Fruit fly (Drosophila melanogaster): Measurements from ENCODE around the gene defl.

Gene defl

DNA sequence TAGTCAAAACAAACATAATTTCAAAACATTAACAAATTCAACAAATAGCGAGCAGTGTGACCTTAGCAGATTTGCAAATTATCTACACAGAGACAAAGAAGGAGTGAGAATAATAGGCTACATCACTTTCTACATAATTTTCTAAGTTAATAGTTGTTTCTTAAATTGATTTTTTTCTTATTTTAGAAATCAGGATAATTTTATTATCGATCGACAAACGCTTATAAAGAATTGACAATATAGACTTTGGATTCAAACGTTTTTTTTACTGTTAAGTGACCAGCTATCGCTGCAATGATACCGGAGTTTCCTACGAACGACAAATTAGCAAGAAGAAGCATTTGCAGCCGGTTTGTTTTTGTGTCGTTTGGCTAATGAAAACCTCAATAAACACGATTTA lies at the start of gene defl, which contains the start of gene nbs:
Gene defl, plus strand, starts transcription at position 316 of the 400 bp plus-strand sequence.
Gene nbs, minus strand, starts transcription at position 87 of the 400 bp plus-strand sequence.
- TF ChIP-seq h (optimal IDR thresholded peaks at IDR 0.05) (no peak), psq (optimal IDR thresholded peaks at IDR 0.05) (no peak), Sin3A (optimal IDR thresholded peaks at IDR 0.05) (no peak), ttk (optimal IDR thresholded peaks at IDR 0.05) (no peak), insv (optimal IDR thresholded peaks at IDR 0.05) (no peak), Myc (optimal IDR thresholded peaks at IDR 0.05) (no peak)

DNA sequence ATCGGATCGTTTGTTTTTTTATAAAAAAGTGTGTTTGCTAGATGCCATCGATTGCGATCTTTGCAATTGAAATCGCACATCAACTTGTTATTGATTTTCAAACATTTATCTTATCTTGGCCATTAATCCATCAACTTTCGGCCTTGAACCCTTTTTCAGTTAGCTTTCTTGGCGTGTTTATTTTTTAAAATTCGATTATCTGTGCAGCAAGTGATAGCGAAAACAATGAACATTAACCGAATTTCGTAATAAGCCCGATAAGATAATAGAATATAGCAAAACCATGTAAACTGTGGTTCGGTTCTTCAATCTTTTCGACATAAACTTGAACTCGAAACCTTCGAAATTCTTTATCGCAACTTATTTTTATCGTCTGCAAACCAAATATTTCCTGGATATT lies 48.9 kb upstream of the defl start:
- TF ChIP-seq insv (optimal IDR thresholded peaks at IDR 0.05) (no peak), psq (optimal IDR thresholded peaks at IDR 0.05) (no peak), Sin3A (optimal IDR thresholded peaks at IDR 0.05) (no peak), h (optimal IDR thresholded peaks at IDR 0.05) (no peak), ttk (optimal IDR thresholded peaks at IDR 0.05) (no peak), Myc (optimal IDR thresholded peaks at IDR 0.05) (no peak)

dm6 chr3L:9675528-9675963 lies 47.7 kb upstream of the defl start:
- TF ChIP-seq Sin3A (optimal IDR thresholded peaks at IDR 0.05) (no peak), Myc (optimal IDR thresholded peaks at IDR 0.05) (no peak), psq (optimal IDR thresholded peaks at IDR 0.05) (no peak), ttk (optimal IDR thresholded peaks at IDR 0.05) (no peak), insv (optimal IDR thresholded peaks at IDR 0.05) (no peak), h (optimal IDR thresholded peaks at IDR 0.05) (no peak)

dm6 chr3L:9677260-9677659 lies 46.0 kb upstream of the defl start:
- TF ChIP-seq Sin3A (optimal IDR thresholded peaks at IDR 0.05) = no peak
- TF ChIP-seq insv (optimal IDR thresholded peaks at IDR 0.05) = no peak
- no peak for TF ChIP-seq Myc (optimal IDR thresholded peaks at IDR 0.05)
- TF ChIP-seq ttk (optimal IDR thresholded peaks at IDR 0.05) = no peak
- TF ChIP-seq psq (optimal IDR thresholded peaks at IDR 0.05) = no peak

DNA sequence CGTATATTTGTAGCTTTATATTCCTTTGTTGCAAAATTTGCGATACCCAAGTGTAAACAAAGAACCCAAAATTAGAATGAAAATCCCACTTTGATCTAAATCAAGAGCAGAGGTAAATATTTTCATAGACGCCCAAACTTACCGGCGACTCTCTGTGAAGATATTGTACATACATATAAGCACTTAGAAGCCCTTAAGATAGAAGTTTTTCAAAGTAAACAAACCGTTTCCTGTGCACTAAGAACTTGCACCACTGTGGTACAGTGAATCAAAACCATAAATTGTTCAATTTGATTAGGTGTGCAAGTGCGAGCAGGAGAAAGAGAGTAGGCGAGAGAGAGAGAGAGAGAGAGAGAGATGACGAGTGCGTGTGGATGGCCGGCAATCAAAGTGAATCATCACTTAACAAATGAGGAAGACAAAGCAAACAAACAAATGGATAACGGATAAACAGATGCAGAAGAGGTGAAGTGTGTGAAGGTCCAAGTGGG lies 45.2 kb upstream of the defl start:
- no peak for TF ChIP-seq psq (optimal IDR thresholded peaks at IDR 0.05)
- TF ChIP-seq h (optimal IDR thresholded peaks at IDR 0.05) = no peak
- no peak for TF ChIP-seq Sin3A (optimal IDR thresholded peaks at IDR 0.05)

DNA sequence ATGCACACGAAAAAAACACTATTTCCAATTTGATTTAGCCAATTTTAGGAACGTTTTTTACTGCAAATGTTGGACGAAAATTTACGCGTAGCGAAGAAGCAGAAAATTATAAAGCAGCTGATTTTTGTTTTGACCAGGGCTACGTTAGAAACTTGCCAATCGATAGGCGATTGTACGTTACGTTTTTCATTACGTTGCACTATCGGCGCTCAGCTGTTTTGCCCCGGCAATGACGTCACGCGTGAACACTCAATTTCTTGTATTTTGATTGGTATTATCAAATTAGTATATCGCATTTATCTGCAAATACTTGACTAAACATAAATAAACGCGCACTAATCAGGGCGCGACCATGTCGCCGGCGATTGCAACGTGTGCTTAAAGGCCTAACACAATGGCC lies 44.2 kb upstream of the defl start, which contains the start of the genes fry and CG16717:
Gene fry, minus strand, starts transcription at position 110 of the 400 bp plus-strand sequence.
Gene CG16717, plus strand, starts transcription at position 208 of the 400 bp plus-strand sequence.
- no peak for TF ChIP-seq ttk (optimal IDR thresholded peaks at IDR 0.05)
- TF ChIP-seq insv (optimal IDR thresholded peaks at IDR 0.05) = no peak
- no peak for TF ChIP-seq psq (optimal IDR thresholded peaks at IDR 0.05)
- TF ChIP-seq h (optimal IDR thresholded peaks at IDR 0.05) = no peak

DNA sequence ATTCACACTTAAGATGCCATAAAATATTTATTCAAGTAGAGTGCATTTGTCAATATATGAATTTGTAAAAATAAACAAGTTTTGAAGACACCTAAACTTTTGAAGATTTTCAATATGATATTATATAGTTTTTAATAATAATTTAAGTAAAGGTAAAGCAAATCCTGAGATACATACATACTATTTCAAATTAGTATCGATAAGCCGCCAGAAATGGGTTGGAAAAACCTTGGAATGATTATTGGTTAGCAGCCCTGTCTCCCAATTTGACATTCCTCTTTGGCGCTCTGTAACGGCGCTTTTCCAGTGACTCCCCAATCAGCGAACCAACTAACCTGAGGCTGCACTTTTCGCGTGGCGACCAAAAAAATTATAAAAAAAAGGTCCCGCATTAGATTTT lies 42.3 kb upstream of the defl start, which contains the start of gene alphaTub67C:
Gene alphaTub67C, plus strand, starts transcription at position 301 of the 400 bp plus-strand sequence.
- TF ChIP-seq Sin3A (optimal IDR thresholded peaks at IDR 0.05) (no peak), h (optimal IDR thresholded peaks at IDR 0.05) (no peak), psq (optimal IDR thresholded peaks at IDR 0.05) (no peak), insv (optimal IDR thresholded peaks at IDR 0.05) (no peak), ttk (optimal IDR thresholded peaks at IDR 0.05) (no peak), Myc (optimal IDR thresholded peaks at IDR 0.05) (no peak)

DNA sequence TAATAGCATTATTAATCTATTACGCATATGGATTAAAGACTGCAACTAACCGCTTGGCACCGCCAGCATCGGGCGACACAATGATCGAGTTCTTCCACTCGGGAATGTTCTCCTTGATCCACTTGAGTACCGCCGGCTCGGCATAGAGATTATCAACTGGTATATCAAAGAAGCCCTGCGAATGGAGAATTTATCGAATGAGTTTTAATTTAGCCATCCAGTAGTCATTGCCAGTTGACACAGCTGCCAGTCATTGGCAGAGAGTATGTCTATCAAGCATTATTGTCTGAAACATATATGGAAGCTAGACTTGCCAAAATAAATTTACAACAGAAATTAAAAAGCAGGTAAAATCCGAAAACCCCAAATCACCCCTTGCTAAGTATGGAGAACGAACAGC lies 38.4 kb upstream of the defl start, which contains the start of gene CG16719:
Gene CG16719, plus strand, starts transcription at position 301 of the 400 bp plus-strand sequence.
- no peak for TF ChIP-seq Sin3A (optimal IDR thresholded peaks at IDR 0.05)
- no peak for TF ChIP-seq psq (optimal IDR thresholded peaks at IDR 0.05)
- no peak for TF ChIP-seq ttk (optimal IDR thresholded peaks at IDR 0.05)
- no peak for TF ChIP-seq h (optimal IDR thresholded peaks at IDR 0.05)
- no peak for TF ChIP-seq insv (optimal IDR thresholded peaks at IDR 0.05)
- no peak for TF ChIP-seq Myc (optimal IDR thresholded peaks at IDR 0.05)

dm6 chr3L:9687536-9687935 lies 35.7 kb upstream of the defl start:
- TF ChIP-seq Sin3A (optimal IDR thresholded peaks at IDR 0.05) (no peak), ttk (optimal IDR thresholded peaks at IDR 0.05) (no peak), h (optimal IDR thresholded peaks at IDR 0.05) (no peak), insv (optimal IDR thresholded peaks at IDR 0.05) (no peak), psq (optimal IDR thresholded peaks at IDR 0.05) (no peak), Myc (optimal IDR thresholded peaks at IDR 0.05) (no peak)

dm6 chr3L:9688674-9689073 lies 34.5 kb upstream of the defl start:
- no peak for TF ChIP-seq Sin3A (optimal IDR thresholded peaks at IDR 0.05)
- no peak for TF ChIP-seq insv (optimal IDR thresholded peaks at IDR 0.05)
- TF ChIP-seq Myc (optimal IDR thresholded peaks at IDR 0.05) = no peak
- TF ChIP-seq ttk (optimal IDR thresholded peaks at IDR 0.05) = no peak
- no peak for TF ChIP-seq h (optimal IDR thresholded peaks at IDR 0.05)
- no peak for TF ChIP-seq psq (optimal IDR thresholded peaks at IDR 0.05)

dm6 chr3L:9689809-9690208 lies 33.4 kb upstream of the defl start:
- TF ChIP-seq insv (optimal IDR thresholded peaks at IDR 0.05) (no peak), ttk (optimal IDR thresholded peaks at IDR 0.05) (no peak), Myc (optimal IDR thresholded peaks at IDR 0.05) (no peak), psq (optimal IDR thresholded peaks at IDR 0.05) (no peak), Sin3A (optimal IDR thresholded peaks at IDR 0.05) (no peak), h (optimal IDR thresholded peaks at IDR 0.05) (no peak)

DNA sequence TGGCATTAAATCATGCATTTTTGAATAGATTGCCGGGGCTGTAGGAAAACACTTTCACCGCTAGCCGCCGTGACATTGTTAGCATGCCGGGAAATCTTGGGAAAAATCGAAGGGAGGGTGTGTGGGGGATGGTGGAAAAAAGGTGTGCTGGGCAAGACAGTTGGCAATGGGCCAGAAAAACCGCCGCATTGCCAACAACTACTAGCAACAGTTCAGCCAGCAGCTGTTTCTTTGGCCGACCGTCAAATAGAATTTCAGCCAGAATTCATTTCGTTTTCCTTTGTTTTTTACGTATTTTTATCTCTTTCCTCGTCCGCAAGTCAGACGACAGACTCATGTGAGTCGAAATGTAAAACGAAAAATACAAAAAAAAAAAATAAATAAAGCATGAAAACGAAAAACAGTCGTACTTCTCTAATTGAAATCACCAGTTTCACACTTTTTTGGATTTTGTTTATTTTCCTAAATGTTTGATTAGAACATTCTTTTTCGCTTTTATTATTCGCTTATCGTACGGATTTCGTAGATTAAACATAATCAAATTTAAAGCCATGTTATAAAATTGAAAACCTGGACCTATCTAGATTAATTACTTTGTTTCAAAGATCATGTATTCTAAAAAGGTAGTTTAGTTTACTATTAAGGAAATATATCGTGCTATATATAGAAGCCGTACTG lies 32.3 kb upstream of the defl start:
- TF ChIP-seq Sin3A (optimal IDR thresholded peaks at IDR 0.05) = no peak
- TF ChIP-seq insv (optimal IDR thresholded peaks at IDR 0.05) = no peak
- no peak for TF ChIP-seq Myc (optimal IDR thresholded peaks at IDR 0.05)
- no peak for TF ChIP-seq ttk (optimal IDR thresholded peaks at IDR 0.05)
- no peak for TF ChIP-seq psq (optimal IDR thresholded peaks at IDR 0.05)
- TF ChIP-seq h (optimal IDR thresholded peaks at IDR 0.05) = no peak

- TF ChIP-seq psq (optimal IDR thresholded peaks at IDR 0.05) (no peak), ttk (optimal IDR thresholded peaks at IDR 0.05) (no peak), h (optimal IDR thresholded peaks at IDR 0.05) (no peak)
These were observed 31.8 kb upstream of the defl start for dm6 chr3L:9691476-9691826.
